Fruit fly (Drosophila melanogaster) S2 (cell line): ENCODE data around the gene Amacr.

Source experiments
- CG8478 ChIP-seq: fragments of >200 bp; optimal IDR thresholded peaks from 2 replicates; lab custom pipeline; 2018
- CTCF ChIP-seq, 2 experiments: fragments of >200 bp; optimal IDR thresholded peaks; 2 replicates each; lab custom pipeline; 2018

DNA sequence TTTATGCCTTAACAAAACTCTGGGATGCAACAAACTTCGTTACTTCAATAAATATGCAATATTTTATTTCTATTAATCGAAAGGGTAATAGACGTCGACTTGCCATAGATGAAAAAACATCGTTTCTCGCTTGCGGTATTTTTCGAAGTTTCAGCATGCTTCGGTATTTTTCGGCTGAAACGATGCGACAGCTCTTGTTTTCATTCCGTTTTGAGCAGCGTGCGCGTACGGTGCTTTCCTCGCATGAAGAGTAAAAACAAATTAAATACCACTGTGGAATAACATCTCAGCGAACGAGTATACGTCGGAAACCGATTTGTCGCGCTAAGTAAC, 45.3 kb upstream of the Amacr start, which contains the start of gene CG9328:
- no peak for TF ChIP-seq CG8478 (lab: Kevin White, UChicago)
- no peak for TF ChIP-seq CTCF (optimal IDR thresholded peaks at IDR 0.05; lab: Kevin White, UChicago)
